Worm (Caenorhabditis elegans) whole organism, L4/young adult: ENCODE results near the gene erd-2.2.

Source experiments
- W03F9.2 ChIP-seq: fragments of 150-350 bp; optimal IDR thresholded peaks from 2 replicates; lab custom pipeline; 2014; ENCODE audit warnings: missing biosample characterization, missing genetic modification characterization
- him-1 ChIP-seq: sonication (generic microtip); optimal IDR thresholded peaks from 2 replicates; lab custom pipeline; 2016; ENCODE audit warnings: missing genotype, missing genetic modification reagents, missing genetic modification characterization, missing compliant biosample characterization

- TF ChIP-seq W03F9.2 (tag; lab: Kevin White, UChicago) (no peak), him-1 (tag; lab: Kevin White, UChicago) (no peak)
Observed at ce11 chrIII:5932853-5933252, 26.0 kb downstream of the erd-2.2 start, which contains the start of gene zmp-1.
